Fruit fly (Drosophila melanogaster): Measurements from ENCODE around the gene CG9682.

The CG9682 gene

DNA sequence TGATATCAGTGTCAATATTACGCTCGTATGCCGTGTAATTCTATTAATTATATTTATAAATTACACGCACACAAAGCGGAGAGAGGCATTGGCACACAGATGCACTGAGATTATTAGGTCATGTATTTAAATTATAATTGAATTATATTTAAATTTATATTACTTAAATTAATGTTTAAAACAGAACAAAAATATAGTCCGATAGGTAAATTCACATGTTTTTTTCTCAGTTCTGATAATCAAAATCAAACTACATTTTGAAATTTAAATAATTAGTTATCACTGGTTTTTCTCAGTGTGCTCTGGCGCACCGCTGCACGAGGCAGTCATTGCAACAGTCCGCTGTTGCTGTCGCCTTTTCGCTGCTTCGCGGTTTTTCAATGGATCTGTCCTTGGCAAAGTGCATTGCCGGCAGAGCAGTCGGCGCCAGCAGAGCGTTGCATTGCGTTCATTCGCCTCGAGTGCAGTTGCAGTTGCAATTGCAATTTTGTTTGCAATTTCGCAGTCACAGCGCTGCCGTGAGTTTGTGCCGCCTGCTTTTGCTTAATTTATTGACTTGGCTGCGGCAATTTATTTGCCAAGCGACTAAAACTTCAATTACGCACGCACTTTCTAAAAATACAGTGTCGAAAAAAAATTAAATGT lies 42.9 kb downstream of the CG9682 start:
- TF ChIP-seq usp (GFP tag; optimal IDR thresholded peaks at IDR 0.05) = no peak
- no peak for TF ChIP-seq pan (optimal IDR thresholded peaks at IDR 0.05)
- peak in 1 of 2 experiments; percentile 65 for TF ChIP-seq EcR (GFP tag; optimal IDR thresholded peaks at IDR 0.05)
- TF ChIP-seq Dll (optimal IDR thresholded peaks at IDR 0.05) = no peak
- TF ChIP-seq CG8478 (optimal IDR thresholded peaks at IDR 0.05) = no peak

DNA sequence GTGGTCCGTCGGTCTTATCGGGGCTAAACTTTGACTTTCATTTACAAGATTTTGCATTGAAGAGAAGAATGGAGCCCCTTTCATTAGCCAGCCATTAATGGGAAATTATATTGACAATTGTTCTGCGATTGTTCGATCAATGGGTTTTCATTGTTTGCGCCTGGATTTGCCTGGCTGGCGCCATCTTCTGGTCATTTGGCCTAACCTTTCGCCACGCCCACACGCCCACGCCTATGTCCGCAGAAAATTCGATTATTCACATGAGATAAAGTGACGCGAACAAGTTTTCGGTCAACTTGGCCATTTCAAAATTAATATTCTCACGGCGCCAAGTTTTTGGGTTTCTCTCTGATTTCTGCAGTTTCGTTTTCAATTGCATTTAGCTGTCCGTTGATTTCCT lies 43.9 kb downstream of the CG9682 start:
- TF ChIP-seq EcR (GFP tag; optimal IDR thresholded peaks at IDR 0.05) = no peak
- no peak for TF ChIP-seq psq (optimal IDR thresholded peaks at IDR 0.05)
- TF ChIP-seq pan (optimal IDR thresholded peaks at IDR 0.05) = no peak
- no peak for TF ChIP-seq CG8478 (optimal IDR thresholded peaks at IDR 0.05)
- no peak for TF ChIP-seq Dll (optimal IDR thresholded peaks at IDR 0.05)
- no peak for TF ChIP-seq usp (GFP tag; optimal IDR thresholded peaks at IDR 0.05)

DNA sequence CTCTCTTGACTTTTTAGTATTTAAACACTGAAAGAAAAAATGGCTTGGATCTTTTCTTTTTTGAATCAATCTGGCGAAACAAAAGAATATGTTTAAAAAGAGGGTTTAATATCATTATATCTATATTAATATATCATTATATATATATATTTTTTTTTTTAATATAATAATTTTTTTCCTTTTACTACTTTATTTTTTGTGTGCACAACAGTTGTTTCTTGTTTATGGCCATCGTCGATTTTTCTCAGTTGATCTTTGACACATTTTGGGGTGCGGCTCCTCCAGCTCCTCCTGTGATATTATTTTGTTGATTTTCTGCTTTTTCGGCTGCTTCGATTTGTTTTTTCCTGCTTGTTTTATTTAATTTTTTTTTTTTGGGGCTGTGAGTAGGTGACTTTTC lies 44.3 kb downstream of the CG9682 start:
- TF ChIP-seq CG8478 (optimal IDR thresholded peaks at IDR 0.05) (no peak), EcR (GFP tag; optimal IDR thresholded peaks at IDR 0.05) (no peak), pan (optimal IDR thresholded peaks at IDR 0.05) (no peak), usp (GFP tag; optimal IDR thresholded peaks at IDR 0.05) (no peak), Dll (optimal IDR thresholded peaks at IDR 0.05) (no peak), psq (optimal IDR thresholded peaks at IDR 0.05) (no peak)

DNA sequence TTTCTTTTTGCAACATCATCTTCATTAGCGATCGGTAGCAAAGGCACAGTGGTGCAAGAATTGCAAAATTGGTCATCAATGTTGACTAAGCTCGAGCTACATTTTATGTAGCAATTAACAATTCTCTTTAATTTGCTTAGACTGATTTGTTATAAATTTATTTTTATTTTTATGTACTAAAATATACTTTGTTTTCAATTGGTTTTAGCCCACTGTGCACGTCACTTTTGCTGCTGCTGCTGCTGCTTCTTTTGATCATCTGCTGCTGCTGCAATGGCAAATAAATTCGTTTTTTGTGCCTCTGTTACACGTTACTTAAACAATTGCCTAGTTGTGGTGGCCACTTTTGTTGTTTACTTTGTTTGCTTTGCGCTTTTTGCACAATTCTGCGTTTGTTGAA lies 45.3 kb downstream of the CG9682 start:
- TF ChIP-seq usp (GFP tag; optimal IDR thresholded peaks at IDR 0.05) = no peak
- TF ChIP-seq CG8478 (optimal IDR thresholded peaks at IDR 0.05) = no peak
- no peak for TF ChIP-seq pan (optimal IDR thresholded peaks at IDR 0.05)
- TF ChIP-seq psq (optimal IDR thresholded peaks at IDR 0.05) = no peak
- TF ChIP-seq Dll (optimal IDR thresholded peaks at IDR 0.05) = no peak
- no peak for TF ChIP-seq EcR (GFP tag; optimal IDR thresholded peaks at IDR 0.05)

DNA sequence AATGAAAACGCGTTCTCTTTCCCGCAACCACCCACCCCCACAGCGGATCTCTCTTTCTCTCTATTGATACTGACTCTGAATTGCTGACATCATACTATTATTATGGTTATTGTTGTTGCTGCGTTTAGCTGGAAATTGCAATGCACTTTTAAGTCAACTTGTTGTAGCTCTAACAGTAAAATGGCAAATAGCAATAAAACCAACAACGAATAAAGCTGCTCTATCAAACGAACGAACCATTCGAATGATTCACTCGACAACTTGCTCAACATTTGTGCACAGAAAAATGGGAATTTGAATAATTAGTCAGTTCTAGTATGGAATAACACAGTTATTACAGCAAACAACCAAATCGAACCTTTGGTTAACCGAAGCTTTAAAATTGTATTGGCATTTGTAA lies 46.1 kb downstream of the CG9682 start:
- TF ChIP-seq pan (optimal IDR thresholded peaks at IDR 0.05) = no peak
- no peak for TF ChIP-seq EcR (GFP tag; optimal IDR thresholded peaks at IDR 0.05)
- no peak for TF ChIP-seq usp (GFP tag; optimal IDR thresholded peaks at IDR 0.05)
- no peak for TF ChIP-seq psq (optimal IDR thresholded peaks at IDR 0.05)

DNA sequence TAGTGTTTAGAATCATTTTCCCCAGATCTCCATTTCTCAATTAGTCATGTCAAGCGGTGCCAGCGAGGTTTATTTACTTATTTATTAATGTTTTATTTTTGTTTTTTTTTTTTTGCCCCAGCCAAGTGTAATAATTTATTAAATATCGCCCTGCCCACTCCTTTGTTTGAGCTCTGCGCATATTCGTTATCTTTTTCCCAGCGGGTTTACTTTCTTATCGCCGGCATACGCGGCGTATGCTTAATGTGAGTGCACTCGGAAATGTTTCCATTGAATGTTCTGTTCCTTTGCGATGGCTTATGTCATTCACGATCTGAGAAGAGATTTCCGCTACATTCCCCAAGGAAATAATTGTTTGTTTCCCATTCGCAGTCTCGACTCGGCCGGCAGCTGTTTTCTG lies 46.9 kb downstream of the CG9682 start:
- TF ChIP-seq CG8478 (optimal IDR thresholded peaks at IDR 0.05) = no peak
- no peak for TF ChIP-seq usp (GFP tag; optimal IDR thresholded peaks at IDR 0.05)
- no peak for TF ChIP-seq EcR (GFP tag; optimal IDR thresholded peaks at IDR 0.05)
- no peak for TF ChIP-seq pan (optimal IDR thresholded peaks at IDR 0.05)
- no peak for TF ChIP-seq psq (optimal IDR thresholded peaks at IDR 0.05)
- TF ChIP-seq Dll (optimal IDR thresholded peaks at IDR 0.05) = no peak

Data from whole organism.